Fruit fly (Drosophila melanogaster) whole organism, prepupa: ENCODE data around the gene htk.
A peak's percentile ranks its signal among the peaks of the same experiment; 100 is the strongest.

Experiments
- Blimp-1 ChIP-seq: fragments of 200-800 bp; sonication (Bioruptor generic); optimal IDR thresholded peaks from 3 replicates; lab custom pipeline; 2017; ENCODE audit warnings: missing biosample characterization, missing genetic modification characterization, mild to moderate bottlenecking, moderate library complexity, missing genetic modification reagents
- CG10631 ChIP-seq: fragments of 200-800 bp; sonication (Bioruptor generic); optimal IDR thresholded peaks from 2 replicates; lab custom pipeline; 2016; ENCODE audit warnings: missing biosample characterization, missing genetic modification characterization
- CG10669 ChIP-seq: fragments of 200-800 bp; sonication (Bioruptor generic); optimal IDR thresholded peaks from 3 replicates; lab custom pipeline; 2018; ENCODE audit warnings: missing biosample characterization, mild to moderate bottlenecking, missing genetic modification characterization, moderate library complexity
- CG11762 ChIP-seq: fragments of 200-800 bp; sonication (Bioruptor generic); optimal IDR thresholded peaks from 3 replicates; lab custom pipeline; 2016; ENCODE audit warnings: missing biosample characterization, missing genetic modification characterization; ENCODE audit not compliant: insufficient read depth
- CG11902 ChIP-seq: fragments of 200-800 bp; sonication (Bioruptor generic); optimal IDR thresholded peaks from 3 replicates; lab custom pipeline; 2016; ENCODE audit warnings: missing biosample characterization, missing genetic modification characterization
- CG15336 ChIP-seq: fragments of 200-800 bp; sonication (Bioruptor generic); IDR thresholded peaks from 2 replicates; pipeline ENCODE4 v1.3.6; 2022; ENCODE audit warnings: missing biosample characterization, missing genetic modification characterization
- CG1621 ChIP-seq: fragments of 200-800 bp; sonication (Bioruptor generic); optimal IDR thresholded peaks from 3 replicates; lab custom pipeline; 2018; ENCODE audit warnings: missing biosample characterization, mild to moderate bottlenecking, missing genetic modification characterization
- CG16779 ChIP-seq: fragments of 200-800 bp; sonication (Bioruptor generic); optimal IDR thresholded peaks from 3 replicates; lab custom pipeline; 2017; ENCODE audit warnings: missing biosample characterization, mild to moderate bottlenecking, missing genetic modification characterization
- CG3032 ChIP-seq: fragments of 200-800 bp; optimal IDR thresholded peaks from 2 replicates; lab custom pipeline; 2019; ENCODE audit warnings: missing biosample characterization, mild to moderate bottlenecking, missing genetic modification characterization, moderate library complexity
- CG31627 ChIP-seq: fragments of 200-800 bp; sonication (Bioruptor generic); optimal IDR thresholded peaks from 3 replicates; lab custom pipeline; 2016; ENCODE audit warnings: missing biosample characterization, missing genetic modification characterization
- CG32006 ChIP-seq: fragments of 200-800 bp; sonication (Bioruptor generic); optimal IDR thresholded peaks from 3 replicates; lab custom pipeline; 2017; ENCODE audit warnings: missing biosample characterization, mild to moderate bottlenecking, missing genetic modification characterization
- CG34406 ChIP-seq: fragments of 200-800 bp; sonication (Bioruptor generic); optimal IDR thresholded peaks from 3 replicates; lab custom pipeline; 2016; ENCODE audit warnings: missing biosample characterization, missing genetic modification characterization
- CG3919 ChIP-seq: fragments of 200-800 bp; sonication (Bioruptor generic); optimal IDR thresholded peaks from 3 replicates; lab custom pipeline; 2016; ENCODE audit warnings: missing biosample characterization, missing genetic modification characterization
- CG6163 ChIP-seq: fragments of 200-800 bp; sonication (Bioruptor generic); IDR thresholded peaks from 3 replicates; pipeline ENCODE4 v1.3.6; 2022; ENCODE audit warnings: missing biosample characterization, missing genetic modification characterization
- CG6276 ChIP-seq: fragments of 200-800 bp; sonication (Bioruptor generic); optimal IDR thresholded peaks from 2 replicates; lab custom pipeline; 2017; ENCODE audit warnings: missing biosample characterization, mild to moderate bottlenecking, missing genetic modification characterization
- CG6792 ChIP-seq: fragments of 200-800 bp; sonication (Bioruptor generic); optimal IDR thresholded peaks from 3 replicates; lab custom pipeline; 2016; ENCODE audit warnings: missing biosample characterization, missing genetic modification characterization
- CG6808 ChIP-seq: fragments of 200-800 bp; sonication (Bioruptor generic); optimal IDR thresholded peaks from 3 replicates; lab custom pipeline; 2017; ENCODE audit warnings: missing biosample characterization, missing genetic modification characterization, mild to moderate bottlenecking, moderate library complexity, missing genetic modification reagents
- CG6854 ChIP-seq: fragments of 200-800 bp; sonication (Bioruptor generic); optimal IDR thresholded peaks from 2 replicates; lab custom pipeline; 2017; ENCODE audit warnings: missing biosample characterization, mild to moderate bottlenecking, missing genetic modification characterization
- CG8119 ChIP-seq: fragments of 200-800 bp; sonication (Bioruptor generic); IDR thresholded peaks from 3 replicates; pipeline ENCODE4 v1.3.6; 2022; ENCODE audit warnings: missing biosample characterization, missing genetic modification characterization
- Eip75B ChIP-seq: fragments of 200-800 bp; sonication (Bioruptor generic); optimal IDR thresholded peaks from 3 replicates; lab custom pipeline; 2016; ENCODE audit warnings: missing biosample characterization, missing genetic modification characterization
- Eip78C ChIP-seq: fragments of 200-800 bp; sonication (Bioruptor generic); peaks from one replicate; lab custom pipeline; 2016; ENCODE audit warnings: missing biosample characterization, missing genetic modification characterization
- Eip93F ChIP-seq: fragments of 200-800 bp; sonication (Bioruptor generic); optimal IDR thresholded peaks from 2 replicates; lab custom pipeline; 2016; ENCODE audit warnings: missing biosample characterization, mild to moderate bottlenecking, missing genetic modification characterization
- Ets21C ChIP-seq: fragments of 200-800 bp; sonication (Bioruptor generic); optimal IDR thresholded peaks from 3 replicates; lab custom pipeline; 2016; ENCODE audit warnings: missing biosample characterization, missing genetic modification characterization
- Ets96B ChIP-seq: fragments of 200-800 bp; optimal IDR thresholded peaks from 2 replicates; lab custom pipeline; 2019; ENCODE audit warnings: missing biosample characterization, mild to moderate bottlenecking, missing genetic modification characterization, moderate library complexity
- Gug ChIP-seq: fragments of 200-800 bp; sonication (Bioruptor generic); IDR thresholded peaks from 2 replicates; pipeline ENCODE4 v1.3.6; 2022; ENCODE audit warnings: missing biosample characterization, missing genetic modification characterization
- Hr38 ChIP-seq: sonication (Bioruptor generic); optimal IDR thresholded peaks from 2 replicates; lab custom pipeline; 2016; ENCODE audit warnings: missing biosample characterization, missing genetic modification characterization
- Hr39 ChIP-seq: fragments of 200-800 bp; sonication (Bioruptor generic); optimal IDR thresholded peaks from 2 replicates; lab custom pipeline; 2016; ENCODE audit warnings: missing biosample characterization, missing genetic modification characterization
- Hr4 ChIP-seq: fragments of 200-800 bp; sonication (Bioruptor generic); optimal IDR thresholded peaks from 3 replicates; lab custom pipeline; 2016; ENCODE audit warnings: missing biosample characterization, missing genetic modification characterization
- Lpt ChIP-seq: fragments of 200-800 bp; sonication (Bioruptor generic); optimal IDR thresholded peaks from 3 replicates; lab custom pipeline; 2016; ENCODE audit warnings: missing biosample characterization, missing genetic modification characterization
- Met ChIP-seq: fragments of 200-800 bp; sonication (Bioruptor generic); optimal IDR thresholded peaks from 3 replicates; lab custom pipeline; 2016; ENCODE audit warnings: missing biosample characterization, missing genetic modification characterization
- OdsH ChIP-seq: fragments of 200-800 bp; sonication (Bioruptor generic); optimal IDR thresholded peaks from 3 replicates; lab custom pipeline; 2016; ENCODE audit warnings: missing biosample characterization, missing genetic modification characterization
- Smox ChIP-seq: fragments of 200-800 bp; sonication (Bioruptor generic); optimal IDR thresholded peaks from 3 replicates; lab custom pipeline; 2016; ENCODE audit warnings: missing biosample characterization, missing genetic modification characterization
- Sox15 ChIP-seq: fragments of 200-800 bp; sonication (Bioruptor generic); optimal IDR thresholded peaks from 3 replicates; lab custom pipeline; 2016; ENCODE audit warnings: missing biosample characterization, missing genetic modification characterization
- achi ChIP-seq: fragments of 200-800 bp; sonication (Bioruptor generic); optimal IDR thresholded peaks from 3 replicates; lab custom pipeline; 2016; ENCODE audit warnings: missing biosample characterization, missing genetic modification characterization
- acj6 ChIP-seq: fragments of 200-800 bp; sonication (Bioruptor generic); optimal IDR thresholded peaks from 3 replicates; lab custom pipeline; 2016; ENCODE audit warnings: missing biosample characterization, missing genetic modification characterization
- cyc ChIP-seq: fragments of 200-800 bp; sonication (Bioruptor generic); optimal IDR thresholded peaks from 3 replicates; lab custom pipeline; 2016; ENCODE audit warnings: missing biosample characterization, missing genetic modification characterization
- dac ChIP-seq: fragments of 200-800 bp; sonication (Bioruptor generic); optimal IDR thresholded peaks from 2 replicates; lab custom pipeline; 2017; ENCODE audit warnings: missing biosample characterization, mild to moderate bottlenecking, missing genetic modification characterization
- eg ChIP-seq: fragments of 200-800 bp; sonication (Bioruptor generic); IDR thresholded peaks from 3 replicates; pipeline ENCODE4 v1.3.6; 2022; ENCODE audit warnings: missing biosample characterization, missing genetic modification characterization
- fd59A ChIP-seq: fragments of 200-800 bp; sonication (Bioruptor generic); optimal IDR thresholded peaks from 2 replicates; lab custom pipeline; 2017; ENCODE audit warnings: missing biosample characterization, mild to moderate bottlenecking, missing genetic modification characterization, missing genetic modification reagents
- fkh ChIP-seq: fragments of 200-800 bp; sonication (Bioruptor generic); optimal IDR thresholded peaks from 3 replicates; lab custom pipeline; 2017; ENCODE audit warnings: missing biosample characterization, mild to moderate bottlenecking, missing genetic modification characterization, moderate library complexity
- lz ChIP-seq: fragments of 200-800 bp; sonication (Bioruptor generic); optimal IDR thresholded peaks from 3 replicates; lab custom pipeline; 2016; ENCODE audit warnings: missing biosample characterization, missing genetic modification characterization
- net ChIP-seq: fragments of 200-800 bp; sonication (Bioruptor generic); optimal IDR thresholded peaks from 3 replicates; lab custom pipeline; 2016; ENCODE audit warnings: missing biosample characterization, missing genetic modification characterization
- pdm3 ChIP-seq: fragments of 200-800 bp; sonication (Bioruptor generic); optimal IDR thresholded peaks from 3 replicates; lab custom pipeline; 2016; ENCODE audit warnings: missing biosample characterization, missing genetic modification characterization
- salr ChIP-seq, 2 experiments: fragments of 200-800 bp; sonication (Bioruptor generic); optimal IDR thresholded peaks; 3 replicates each; lab custom pipeline; 2016 to 2018; ENCODE audit warnings: missing biosample characterization in 2 of 2, missing genetic modification characterization in 2 of 2, mild to moderate bottlenecking in 1 of 2
- spab ChIP-seq: fragments of 200-800 bp; sonication (Bioruptor generic); optimal IDR thresholded peaks from 2 replicates; lab custom pipeline; 2017; ENCODE audit warnings: missing biosample characterization, mild to moderate bottlenecking, missing genetic modification characterization, missing genetic modification reagents
- svp ChIP-seq: fragments of 200-800 bp; sonication (Bioruptor generic); peaks from one replicate; lab custom pipeline; 2016; ENCODE audit warnings: missing biosample characterization, missing genetic modification characterization

Gene htk

DNA sequence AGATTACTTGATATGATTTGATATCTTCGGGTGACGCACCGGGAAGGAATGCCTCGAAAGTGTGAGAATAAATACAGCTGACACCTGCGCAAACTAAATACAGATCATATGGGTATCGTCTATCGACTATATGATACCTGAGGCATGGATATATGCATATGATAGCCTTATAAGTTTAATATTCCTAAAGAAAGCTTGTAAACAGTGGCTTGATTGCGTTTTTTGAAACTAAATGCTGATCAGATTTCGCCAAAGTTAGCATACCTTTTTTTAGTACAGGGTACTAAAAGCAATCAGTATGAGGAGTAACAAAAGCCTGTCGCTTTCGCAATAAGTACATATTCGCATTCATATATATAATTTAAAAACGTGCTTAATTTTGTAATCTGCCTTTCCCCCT is 9.1 kb upstream of the htk start (continued):
- TF ChIP-seq achi (GFP tag; lab: Kevin White, UChicago) (no peak), CG6854 (GFP tag; lab: Kevin White, UChicago) (no peak), CG11902 (peak; percentile 86), Met (GFP tag; lab: Kevin White, UChicago) (peak; percentile 82), CG34406 (peak; percentile 64), CG11762 (GFP tag; lab: Kevin White, UChicago) (peak; percentile 33), Eip93F (GFP tag; lab: Kevin White, UChicago) (peak; percentile 46), Sox15 (peak; percentile 68), CG16779 (tag; lab: Kevin White, UChicago) (peak; percentile 27), lz (GFP tag; lab: Kevin White, UChicago) (peak; percentile 72), acj6 (peak; percentile 68), CG6808 (GFP tag; lab: Kevin White, UChicago) (peak; percentile 31), CG10631 (GFP tag; lab: Kevin White, UChicago) (peak; percentile 43)

DNA sequence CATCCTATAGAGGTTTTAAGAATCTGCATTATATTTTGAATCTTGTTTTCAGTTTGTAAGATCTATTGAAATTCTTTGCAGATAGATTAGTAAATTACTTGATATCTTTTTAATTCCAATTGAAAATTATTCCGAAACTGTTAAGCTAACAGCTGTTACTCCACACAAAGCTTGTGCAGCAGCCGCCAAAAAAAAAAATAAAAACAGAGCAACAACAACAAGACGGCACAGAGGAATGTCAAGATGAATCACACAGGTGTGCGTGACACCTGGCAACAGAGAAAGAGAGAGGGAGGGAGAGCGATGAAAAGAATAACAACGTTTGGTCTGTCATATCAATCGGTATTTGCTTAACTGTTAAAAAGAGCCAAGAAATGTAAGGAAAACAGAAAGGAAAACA is 8.5 kb upstream of the htk start:
- TF ChIP-seq CG11762 (GFP tag; lab: Kevin White, UChicago) (no peak), Lpt (GFP tag; lab: Kevin White, UChicago) (no peak), Ets96B (tag; lab: Kevin White, UChicago) (no peak), fkh (GFP tag; lab: Kevin White, UChicago) (peak; percentile 60), Hr4 (no peak), CG32006 (GFP tag; lab: Kevin White, UChicago) (no peak), CG6163 (GFP tag; lab: Robert Waterston, UW) (no peak), CG34406 (no peak)

dm6 chrX:18835500-18835899 is 8.0 kb upstream of the htk start:
- no peak for TF ChIP-seq CG34406
- TF ChIP-seq salr (GFP tag; optimal IDR thresholded peaks at IDR 0.05; lab: Kevin White, UChicago) = peak in 1 of 2 experiments; percentile 11
- no peak for TF ChIP-seq Eip75B (GFP tag; lab: Kevin White, UChicago)
- TF ChIP-seq Gug (GFP tag; lab: Robert Waterston, UW) = no peak
- no peak for TF ChIP-seq cyc (GFP tag; lab: Kevin White, UChicago)
- peak; percentile 47 for TF ChIP-seq CG10669
- peak; percentile 37; the same call in 1 of the 3 replicates for TF ChIP-seq CG6163 (GFP tag; lab: Robert Waterston, UW)
- TF ChIP-seq CG16779 (tag; lab: Kevin White, UChicago) = no peak
- peak; percentile 68 for TF ChIP-seq CG32006 (GFP tag; lab: Kevin White, UChicago)
- peak; percentile 51; the same call in 1 of the 3 replicates for TF ChIP-seq eg (GFP tag; lab: Robert Waterston, UW)
- no peak for TF ChIP-seq CG6854 (GFP tag; lab: Kevin White, UChicago)
- no peak for TF ChIP-seq CG6792 (GFP tag; lab: Kevin White, UChicago)
- peak; percentile 14 for TF ChIP-seq CG10631 (GFP tag; lab: Kevin White, UChicago)
- TF ChIP-seq Hr39 = no peak
- TF ChIP-seq CG6276 (GFP tag; lab: Kevin White, UChicago) = no peak
- no peak for TF ChIP-seq lz (GFP tag; lab: Kevin White, UChicago)
- peak; percentile 23 for TF ChIP-seq spab (GFP tag; lab: Kevin White, UChicago)
- peak; percentile 79 for TF ChIP-seq Eip78C
- TF ChIP-seq CG3919 = no peak
- peak; percentile 35 for TF ChIP-seq fd59A (GFP tag; lab: Kevin White, UChicago)
- no peak for TF ChIP-seq Hr38 (GFP tag; lab: Kevin White, UChicago)
- TF ChIP-seq Hr4 = peak; percentile 37
- no peak for TF ChIP-seq CG15336 (GFP tag; lab: Robert Waterston, UW)
- no peak for TF ChIP-seq dac (GFP tag; lab: Kevin White, UChicago)
- peak; percentile 60 for TF ChIP-seq CG8119 (GFP tag; lab: Robert Waterston, UW)
- no peak for TF ChIP-seq svp
- peak; percentile 6 for TF ChIP-seq Lpt (GFP tag; lab: Kevin White, UChicago)
- TF ChIP-seq CG3032 (tag; lab: Kevin White, UChicago) = peak; percentile 39
- TF ChIP-seq Eip93F (GFP tag; lab: Kevin White, UChicago) = no peak
- peak; percentile 32 for TF ChIP-seq pdm3 (GFP tag; lab: Kevin White, UChicago)
- peak; percentile 38 for TF ChIP-seq net (GFP tag; lab: Kevin White, UChicago)
- no peak for TF ChIP-seq Met (GFP tag; lab: Kevin White, UChicago)
- TF ChIP-seq CG11902 = no peak
- TF ChIP-seq achi (GFP tag; lab: Kevin White, UChicago) = peak; percentile 2
- no peak for TF ChIP-seq CG31627
- peak; percentile 22 for TF ChIP-seq OdsH (GFP tag; lab: Kevin White, UChicago)
- TF ChIP-seq CG11762 (GFP tag; lab: Kevin White, UChicago) = no peak
- TF ChIP-seq Blimp-1 (GFP tag; lab: Kevin White, UChicago) = no peak
- TF ChIP-seq CG1621 (tag; lab: Kevin White, UChicago) = peak; percentile 22
- no peak for TF ChIP-seq Smox
- TF ChIP-seq CG6808 (GFP tag; lab: Kevin White, UChicago) = peak; percentile 51
- TF ChIP-seq Ets21C = no peak
